Fruit fly (Drosophila melanogaster) whole organism, embryonic: ENCODE measurements around the gene CG33631.

Source experiments
- ATbp ChIP-seq: fragments of 200-800 bp; sonication (Bioruptor generic); optimal IDR thresholded peaks from 2 replicates; lab custom pipeline; 2017; ENCODE audit warnings: missing biosample characterization, mild to moderate bottlenecking, missing genetic modification characterization, missing genetic modification reagents
- Adf1 ChIP-seq: fragments of 200-800 bp; sonication (Bioruptor generic); IDR thresholded peaks from 2 replicates; pipeline ENCODE4 v1.3.6; 2022; ENCODE audit warnings: missing biosample characterization, missing genetic modification characterization
- CG10565 ChIP-seq: fragments of 200-800 bp; sonication (Bioruptor generic); optimal IDR thresholded peaks from 3 replicates; lab custom pipeline; 2016; ENCODE audit warnings: missing biosample characterization, mild to moderate bottlenecking, missing genetic modification characterization
- CG11696 ChIP-seq: fragments of 200-800 bp; sonication (Bioruptor generic); IDR thresholded peaks from 2 replicates; pipeline ENCODE4 v1.3.6; 2022; ENCODE audit warnings: missing biosample characterization, missing genetic modification characterization
- CG12744 ChIP-seq: fragments of 200-800 bp; sonication (Bioruptor generic); optimal IDR thresholded peaks from 2 replicates; lab custom pipeline; 2016; ENCODE audit warnings: missing biosample characterization, missing genetic modification characterization
- CG13775 ChIP-seq: fragments of 200-800 bp; sonication (Bioruptor generic); optimal IDR thresholded peaks from 3 replicates; lab custom pipeline; 2017; ENCODE audit warnings: missing biosample characterization, mild to moderate bottlenecking, missing genetic modification characterization
- CG13894 ChIP-seq: fragments of 200-800 bp; sonication (Bioruptor generic); optimal IDR thresholded peaks from 3 replicates; lab custom pipeline; 2018; ENCODE audit warnings: missing biosample characterization, mild to moderate bottlenecking, missing genetic modification characterization, moderate library complexity
- CG15269 ChIP-seq: fragments of 200-800 bp; sonication (Bioruptor generic); optimal IDR thresholded peaks from 2 replicates; lab custom pipeline; 2018; ENCODE audit warnings: missing biosample characterization, mild to moderate bottlenecking, missing genetic modification characterization, moderate library complexity
- CG1603 ChIP-seq: fragments of 200-800 bp; sonication (Bioruptor generic); optimal IDR thresholded peaks from 2 replicates; lab custom pipeline; 2019; ENCODE audit warnings: missing biosample characterization, mild to moderate bottlenecking, missing genetic modification characterization, moderate library complexity
- CG17359 ChIP-seq: fragments of 200-800 bp; sonication (Bioruptor generic); optimal IDR thresholded peaks from 3 replicates; lab custom pipeline; 2018; ENCODE audit warnings: missing biosample characterization, mild to moderate bottlenecking, missing genetic modification characterization, moderate library complexity
- CG2129 ChIP-seq: fragments of 200-800 bp; sonication (Bioruptor generic); IDR thresholded peaks from 2 replicates; pipeline ENCODE4 v1.3.6; 2022; ENCODE audit warnings: missing biosample characterization, missing genetic modification characterization; ENCODE audit not compliant: partially characterized antibody
- CG2199 ChIP-seq: fragments of 200-800 bp; sonication (Bioruptor generic); IDR thresholded peaks from 3 replicates; pipeline ENCODE4 v1.3.6; 2022; ENCODE audit warnings: missing biosample characterization, missing genetic modification characterization
- CG2678 ChIP-seq: fragments of 200-800 bp; sonication (Bioruptor generic); optimal IDR thresholded peaks from 3 replicates; lab custom pipeline; 2019; ENCODE audit warnings: missing biosample characterization, mild to moderate bottlenecking, missing genetic modification characterization, moderate library complexity
- CG2889 ChIP-seq: fragments of 200-800 bp; sonication (Bioruptor generic); IDR thresholded peaks from 3 replicates; pipeline ENCODE4 v1.3.6; 2022; ENCODE audit warnings: missing biosample characterization, missing genetic modification characterization
- CG4404 ChIP-seq: fragments of 200-800 bp; sonication (Bioruptor generic); IDR thresholded peaks from 2 replicates; pipeline ENCODE4 v1.3.6; 2022; ENCODE audit warnings: missing biosample characterization, missing genetic modification characterization
- CG4424 ChIP-seq: fragments of 200-800 bp; sonication (Bioruptor generic); optimal IDR thresholded peaks from 3 replicates; lab custom pipeline; 2016; ENCODE audit warnings: missing biosample characterization, missing genetic modification characterization
- CG6813 ChIP-seq: fragments of 200-800 bp; sonication (Bioruptor generic); optimal IDR thresholded peaks from 2 replicates; lab custom pipeline; 2017; ENCODE audit warnings: missing biosample characterization, missing genetic modification characterization, mild to moderate bottlenecking, moderate library complexity, missing genetic modification reagents
- CG7357 ChIP-seq: fragments of 200-800 bp; sonication (Bioruptor generic); IDR thresholded peaks from 3 replicates; pipeline ENCODE4 v1.3.6; 2022; ENCODE audit warnings: missing biosample characterization, missing genetic modification characterization
- CG8089 ChIP-seq: fragments of 200-800 bp; sonication (Bioruptor generic); optimal IDR thresholded peaks from 3 replicates; lab custom pipeline; 2016; ENCODE audit warnings: missing biosample characterization, missing genetic modification characterization
- CG8281 ChIP-seq: fragments of 200-800 bp; sonication (Bioruptor generic); optimal IDR thresholded peaks from 2 replicates; lab custom pipeline; 2018; ENCODE audit warnings: missing biosample characterization, mild to moderate bottlenecking, missing genetic modification characterization, moderate library complexity
- CG8290 ChIP-seq, 3 experiments: fragments of 200-800 bp; sonication (Bioruptor generic); optimal IDR thresholded peaks; 2 replicates each; lab custom pipeline; 2016 to 2019; ENCODE audit warnings: missing biosample characterization in 3 of 3, missing genetic modification characterization in 3 of 3, mild to moderate bottlenecking in 2 of 3, moderate library complexity in 1 of 3
- CG8359 ChIP-seq: fragments of 200-800 bp; sonication (Bioruptor generic); optimal IDR thresholded peaks from 2 replicates; lab custom pipeline; 2017; ENCODE audit warnings: missing biosample characterization, mild to moderate bottlenecking, missing genetic modification characterization, borderline replicate concordance
- CG9817 ChIP-seq: fragments of 200-800 bp; sonication (Bioruptor generic); optimal IDR thresholded peaks from 2 replicates; lab custom pipeline; 2018; ENCODE audit warnings: missing biosample characterization, mild to moderate bottlenecking, missing genetic modification characterization, moderate library complexity
- D19A ChIP-seq: fragments of 200-800 bp; optimal IDR thresholded peaks from 3 replicates; lab custom pipeline; 2019; ENCODE audit warnings: missing biosample characterization, mild to moderate bottlenecking, missing genetic modification characterization, moderate library complexity
- Dll ChIP-seq: fragments of 200-800 bp; sonication (Bioruptor generic); IDR thresholded peaks from 4 replicates; pipeline ENCODE4 v1.3.6; 2022; ENCODE audit warnings: missing biosample characterization, missing genetic modification characterization; ENCODE audit not compliant: partially characterized antibody
- Eip74EF ChIP-seq, 2 experiments: fragments of 200-800 bp in 1 of 2; fragments of >200 bp in 1 of 2; sonication (Bioruptor generic) in 1 of 2; optimal IDR thresholded peaks; 2 replicates each; lab custom pipeline; 2017 to 2019; ENCODE audit warnings: missing biosample characterization in 2 of 2, missing genetic modification characterization in 2 of 2, mild to moderate bottlenecking in 1 of 2, moderate library complexity in 1 of 2
- Ets97D ChIP-seq: fragments of 200-800 bp; sonication (Bioruptor generic); optimal IDR thresholded peaks from 3 replicates; lab custom pipeline; 2016; ENCODE audit warnings: missing biosample characterization, missing genetic modification characterization
- Nf-YB ChIP-seq: fragments of 200-800 bp; sonication (Bioruptor generic); optimal IDR thresholded peaks from 3 replicates; lab custom pipeline; 2019; ENCODE audit warnings: missing biosample characterization, mild to moderate bottlenecking, missing genetic modification characterization, moderate library complexity
- Nf-YC ChIP-seq: fragments of 200-800 bp; optimal IDR thresholded peaks from 3 replicates; lab custom pipeline; 2019; ENCODE audit warnings: missing biosample characterization, mild to moderate bottlenecking, missing genetic modification characterization, moderate library complexity
- PHDP ChIP-seq: fragments of 200-800 bp; sonication (Bioruptor generic); optimal IDR thresholded peaks from 3 replicates; lab custom pipeline; 2018; ENCODE audit warnings: missing biosample characterization, mild to moderate bottlenecking, missing genetic modification characterization, moderate library complexity
- Trl ChIP-seq, 3 experiments: fragments of >200 bp in 2 of 3; fragments of 200-800 bp in 1 of 3; sonication (Bioruptor generic) in 1 of 3; optimal IDR thresholded peaks; 2 replicates in 1 of 3; 3 replicates in 2 of 3; lab custom pipeline; 2016 to 2017; ENCODE audit warnings: missing biosample characterization in 1 of 3, missing genetic modification characterization in 1 of 3
- Vsx1 ChIP-seq: fragments of 200-800 bp; sonication (Bioruptor generic); optimal IDR thresholded peaks from 2 replicates; lab custom pipeline; 2017; ENCODE audit warnings: missing biosample characterization, mild to moderate bottlenecking, missing genetic modification characterization, missing genetic modification reagents
- ash1 ChIP-seq: fragments of 200-800 bp; sonication (Bioruptor generic); optimal IDR thresholded peaks from 2 replicates; lab custom pipeline; 2018; ENCODE audit warnings: missing biosample characterization, mild to moderate bottlenecking, missing genetic modification characterization
- bab2 ChIP-seq: fragments of 200-800 bp; sonication (Bioruptor generic); optimal IDR thresholded peaks from 2 replicates; lab custom pipeline; 2016; ENCODE audit warnings: missing biosample characterization, missing genetic modification characterization
- crol ChIP-seq: fragments of 200-800 bp; sonication (Bioruptor generic); IDR thresholded peaks from 2 replicates; pipeline ENCODE4 v1.3.6; 2022; ENCODE audit warnings: missing biosample characterization, missing genetic modification characterization
- ewg ChIP-seq: fragments of 200-800 bp; sonication (Bioruptor generic); optimal IDR thresholded peaks from 3 replicates; lab custom pipeline; 2017; ENCODE audit warnings: mild to moderate bottlenecking, missing biosample characterization, missing genetic modification reagents, missing genetic modification characterization
- fd102C ChIP-seq: fragments of 200-800 bp; sonication (Bioruptor generic); optimal IDR thresholded peaks from 2 replicates; lab custom pipeline; 2018; ENCODE audit warnings: missing biosample characterization, mild to moderate bottlenecking, missing genetic modification characterization, moderate library complexity
- gcm ChIP-seq: fragments of 200-800 bp; sonication (Bioruptor generic); optimal IDR thresholded peaks from 2 replicates; lab custom pipeline; 2019; ENCODE audit warnings: missing biosample characterization, mild to moderate bottlenecking, missing genetic modification characterization, moderate library complexity
- hkb ChIP-seq, 2 experiments: fragments of 200-800 bp in 1 of 2; fragments of >200 bp in 1 of 2; sonication (Bioruptor generic) in 1 of 2; IDR thresholded peaks in 1 of 2; optimal IDR thresholded peaks in 1 of 2; 2 replicates each; pipeline versions ENCODE4 v1.3.6 to Lab custom; 2017 to 2022; ENCODE audit warnings: missing biosample characterization in 1 of 2, missing genetic modification characterization in 1 of 2
- kay ChIP-seq: fragments of 200-800 bp; sonication (Bioruptor generic); optimal IDR thresholded peaks from 2 replicates; lab custom pipeline; 2016; ENCODE audit warnings: missing biosample characterization, missing genetic modification characterization
- pros ChIP-seq: fragments of 200-800 bp; sonication (Bioruptor generic); optimal IDR thresholded peaks from 3 replicates; lab custom pipeline; 2019; ENCODE audit warnings: missing biosample characterization, mild to moderate bottlenecking, missing genetic modification characterization, moderate library complexity
- sima ChIP-seq: fragments of 200-800 bp; sonication (Bioruptor generic); optimal IDR thresholded peaks from 2 replicates; lab custom pipeline; 2016; ENCODE audit warnings: missing biosample characterization, missing genetic modification characterization
- tin ChIP-seq: fragments of 200-800 bp; sonication (Bioruptor generic); optimal IDR thresholded peaks from 3 replicates; lab custom pipeline; 2016; ENCODE audit warnings: missing biosample characterization, missing genetic modification characterization
- tio ChIP-seq: fragments of 200-800 bp; sonication (Bioruptor generic); optimal IDR thresholded peaks from 2 replicates; lab custom pipeline; 2017; ENCODE audit warnings: missing biosample characterization, missing genetic modification characterization, inconsistent platforms
- twi ChIP-seq: fragments of 200-800 bp; optimal IDR thresholded peaks from 2 replicates; lab custom pipeline; 2019; ENCODE audit warnings: missing biosample characterization, mild to moderate bottlenecking, missing genetic modification characterization, moderate library complexity
- wdn ChIP-seq: fragments of 200-800 bp; sonication (Bioruptor generic); IDR thresholded peaks from 2 replicates; pipeline ENCODE4 v1.3.6; 2022; ENCODE audit warnings: missing biosample characterization, missing genetic modification characterization

Gene CG33631

dm6 chr3R:10032951-10033720, 30.7 kb upstream of the CG33631 start (continued):
- TF ChIP-seq CG1603 (tag; lab: Kevin White, UChicago) = peak; percentile 30
- no peak for TF ChIP-seq sima (GFP tag; lab: Kevin White, UChicago)
- no peak for TF ChIP-seq CG2129
- no peak for TF ChIP-seq CG8359 (GFP tag; lab: Kevin White, UChicago)
- TF ChIP-seq ATbp (GFP tag; lab: Kevin White, UChicago) = no peak
- no peak for TF ChIP-seq CG13894 (tag; lab: Kevin White, UChicago)
- no peak for TF ChIP-seq Adf1 (GFP tag; lab: Robert Waterston, UW)
- TF ChIP-seq Ets97D (GFP tag; lab: Kevin White, UChicago) = no peak
- TF ChIP-seq twi (tag; lab: Kevin White, UChicago) = no peak
- peak; percentile 4 for TF ChIP-seq Vsx1 (GFP tag; lab: Kevin White, UChicago)
- TF ChIP-seq crol (GFP tag; lab: Robert Waterston, UW) = no peak
- TF ChIP-seq tin (GFP tag; lab: Kevin White, UChicago) = no peak
- no peak for TF ChIP-seq CG10565
- no peak for TF ChIP-seq CG4404 (GFP tag; lab: Robert Waterston, UW)
- TF ChIP-seq CG4424 (GFP tag; lab: Kevin White, UChicago) = peak; percentile 25
- no peak for TF ChIP-seq CG2889 (GFP tag; lab: Robert Waterston, UW)
- TF ChIP-seq wdn (GFP tag; lab: Robert Waterston, UW) = no peak
- no peak for TF ChIP-seq CG12744 (GFP tag; lab: Kevin White, UChicago)
- TF ChIP-seq PHDP = peak; percentile 16
- TF ChIP-seq Nf-YB (GFP tag; lab: Kevin White, UChicago) = no peak
- no peak for TF ChIP-seq ash1 (GFP tag; lab: Kevin White, UChicago)
- TF ChIP-seq bab2 = no peak
- TF ChIP-seq, all 482 proteins: peak for 52

dm6 chr3R:10034995-10035446, 28.8 kb upstream of the CG33631 start:
- TF ChIP-seq hkb (optimal IDR thresholded peaks at IDR 0.05; lab: Kevin White, UChicago) (no peak), hkb (GFP tag; IDR thresholded peaks at IDR 0.05; lab: Robert Waterston, UW) (0 out of 2 replicates have a peak, but pooled peaks have one; percentile 8), CG11696 (GFP tag; lab: Robert Waterston, UW) (no peak), kay (GFP tag; lab: Kevin White, UChicago) (peak; percentile 80), CG15269 (tag; lab: Kevin White, UChicago) (no peak), D19A (tag; lab: Kevin White, UChicago) (peak; percentile 41), CG2199 (GFP tag; lab: Robert Waterston, UW) (0 out of 3 replicates have a peak, but pooled peaks have one; percentile 54), fd102C (GFP tag; lab: Kevin White, UChicago) (no peak), ewg (GFP tag; lab: Kevin White, UChicago) (peak; percentile 24), CG6813 (GFP tag; lab: Kevin White, UChicago) (peak; percentile 19), tio (no peak), Trl (optimal IDR thresholded peaks at IDR 0.05; lab: Kevin White, UChicago) (peak; percentile 56 to 82), Trl (GFP tag; optimal IDR thresholded peaks at IDR 0.05; lab: Kevin White, UChicago) (no peak), CG9817 (tag; lab: Kevin White, UChicago) (no peak), CG17359 (tag; lab: Kevin White, UChicago) (peak; percentile 37), Dll (GFP tag; lab: Robert Waterston, UW) (0 out of 4 replicates have a peak, but pooled peaks have one; percentile 17), CG12744 (GFP tag; lab: Kevin White, UChicago) (no peak), gcm (GFP tag; lab: Kevin White, UChicago) (no peak), CG8281 (tag; lab: Kevin White, UChicago) (peak; percentile 35), CG7357 (GFP tag; lab: Robert Waterston, UW) (no peak), Eip74EF (GFP tag; optimal IDR thresholded peaks at IDR 0.05; lab: Kevin White, UChicago) (peak in 1 of 2 experiments; percentile 44), CG8290 (GFP tag; optimal IDR thresholded peaks at IDR 0.05; lab: Kevin White, UChicago) (no peak), CG8290 (tag; optimal IDR thresholded peaks at IDR 0.05; lab: Kevin White, UChicago) (peak in 1 of 2 experiments; percentile 6), pros (GFP tag; lab: Kevin White, UChicago) (peak; percentile 32), CG8089 (GFP tag; lab: Kevin White, UChicago) (no peak), CG13775 (no peak), CG2678 (tag; lab: Kevin White, UChicago) (peak; percentile 16), Nf-YC (tag; lab: Kevin White, UChicago) (peak; percentile 28)
